Worm (Caenorhabditis elegans) whole organism, L4 larva: ENCODE results near the gene Y116A8C.38.
A peak's percentile ranks its signal among the peaks of the same experiment; 100 is the strongest.

ENCODE experiments used
- F26F4.8 ChIP-seq: fragments of 200-800 bp; sonication (Bioruptor generic); conservative IDR thresholded peaks from 2 replicates; pipeline ENCODE4 v1.3.6; 2022; ENCODE audit warnings: missing genetic modification characterization, missing compliant biosample characterization
- F49E8.2 ChIP-seq: sonication (generic microtip); optimal IDR thresholded peaks from 2 replicates; lab custom pipeline; 2016; ENCODE audit warnings: missing compliant biosample characterization, mild to moderate bottlenecking, missing genetic modification characterization, borderline replicate concordance
- R02D3.7 ChIP-seq: fragments of 150-350 bp; sonication (generic microtip); optimal IDR thresholded peaks from 3 replicates; lab custom pipeline; 2014; ENCODE audit warnings: missing biosample characterization, missing genetic modification characterization
- T20F7.1 ChIP-seq: fragments of 200-800 bp; sonication (Bioruptor generic); optimal IDR thresholded peaks from 2 replicates; lab custom pipeline; 2018; ENCODE audit warnings: mild to moderate bottlenecking, missing genetic modification characterization, missing compliant biosample characterization
- Y105C5A.15 ChIP-seq: fragments of 200-800 bp; sonication (Bioruptor generic); IDR thresholded peaks from 2 replicates; pipeline ENCODE4 v1.3.6; 2022; ENCODE audit warnings: missing genetic modification characterization, missing compliant biosample characterization
- Y48G9A.11 ChIP-seq: fragments of 200-800 bp; sonication (Bioruptor generic); IDR thresholded peaks from 2 replicates; pipeline ENCODE4 v1.3.6; 2022; ENCODE audit warnings: missing genetic modification reagents, missing genetic modification characterization, missing compliant biosample characterization
- ZK337.2 ChIP-seq: fragments of 200-800 bp; sonication (Bioruptor generic); IDR thresholded peaks from 2 replicates; pipeline ENCODE4 v1.3.6; 2022; ENCODE audit warnings: missing genetic modification reagents, missing genetic modification characterization, missing compliant biosample characterization
- ZK546.5 ChIP-seq, 2 experiments: sonication (generic microtip); optimal IDR thresholded peaks; 2 replicates each; lab custom pipeline; 2017; ENCODE audit warnings: missing biosample characterization in 2 of 2, missing genetic modification characterization in 2 of 2
- arid-1 ChIP-seq: fragments of 200-800 bp; sonication (Bioruptor generic); conservative IDR thresholded peaks from 2 replicates; pipeline ENCODE4 v1.3.6; 2022; ENCODE audit warnings: missing genetic modification reagents, missing genetic modification characterization, missing compliant biosample characterization
- attf-4 ChIP-seq: sonication (generic microtip); optimal IDR thresholded peaks from 3 replicates; lab custom pipeline; 2017; ENCODE audit warnings: missing biosample characterization, missing genetic modification characterization
- ceh-32 ChIP-seq: sonication (generic microtip); optimal IDR thresholded peaks from 2 replicates; lab custom pipeline; 2016; ENCODE audit warnings: mild to moderate bottlenecking, missing genetic modification characterization, missing compliant biosample characterization; ENCODE audit not compliant: poor library complexity
- ceh-44 ChIP-seq: fragments of 200-800 bp; sonication (Bioruptor generic); IDR thresholded peaks from 2 replicates; pipeline ENCODE4 v1.3.6; 2022; ENCODE audit warnings: missing genetic modification reagents, missing genetic modification characterization, missing compliant biosample characterization
- ceh-82 ChIP-seq: sonication (generic microtip); optimal IDR thresholded peaks from 2 replicates; lab custom pipeline; 2017; ENCODE audit warnings: missing biosample characterization, missing genetic modification characterization
- cey-2 ChIP-seq: sonication (generic microtip); optimal IDR thresholded peaks from 3 replicates; lab custom pipeline; 2017; ENCODE audit warnings: missing genetic modification characterization, mild to moderate bottlenecking, missing compliant biosample characterization, antibody characterized with exemption, borderline replicate concordance; ENCODE audit not compliant: insufficient read depth
- duxl-1 ChIP-seq: sonication (generic microtip); optimal IDR thresholded peaks from 2 replicates; lab custom pipeline; 2016; ENCODE audit warnings: mild to moderate bottlenecking, missing genetic modification characterization, moderate library complexity, missing compliant biosample characterization; ENCODE audit not compliant: poor library complexity
- gei-8 ChIP-seq: fragments of 200-800 bp; sonication (Bioruptor generic); optimal IDR thresholded peaks from 2 replicates; lab custom pipeline; 2018; ENCODE audit warnings: mild to moderate bottlenecking, missing genetic modification characterization, missing compliant biosample characterization
- hif-1 ChIP-seq, 2 experiments: sonication (generic microtip); optimal IDR thresholded peaks; 2 replicates each; lab custom pipeline; 2016 to 2017; ENCODE audit warnings: missing compliant biosample characterization in 2 of 2, missing genetic modification characterization in 2 of 2, missing genetic modification reagents in 2 of 2, missing genotype in 2 of 2, mild to moderate bottlenecking in 1 of 2
- hlh-11 ChIP-seq: fragments of 200-800 bp; sonication (Bioruptor generic); optimal IDR thresholded peaks from 2 replicates; lab custom pipeline; 2018; ENCODE audit warnings: mild to moderate bottlenecking, missing genetic modification characterization, missing compliant biosample characterization
- jun-1 ChIP-seq: fragments of 150-350 bp; optimal IDR thresholded peaks from 2 replicates; lab custom pipeline; 2014; ENCODE audit warnings: missing biosample characterization, missing genetic modification reagents, missing genetic modification characterization
- lin-15B ChIP-seq: fragments of 150-350 bp; sonication (generic microtip); optimal IDR thresholded peaks from 3 replicates; lab custom pipeline; 2014; ENCODE audit warnings: missing biosample characterization, missing genetic modification characterization
- madf-9 ChIP-seq: fragments of 200-800 bp; sonication (Bioruptor generic); conservative IDR thresholded peaks from 2 replicates; pipeline ENCODE4 v1.3.6; 2022; ENCODE audit warnings: missing genetic modification reagents, missing genetic modification characterization, missing compliant biosample characterization
- mep-1 ChIP-seq: fragments of 150-350 bp; sonication (generic microtip); optimal IDR thresholded peaks from 3 replicates; lab custom pipeline; 2014; ENCODE audit warnings: missing biosample characterization, missing genetic modification characterization
- nhr-111 ChIP-seq: fragments of 200-800 bp; sonication (Bioruptor generic); optimal IDR thresholded peaks from 2 replicates; lab custom pipeline; 2018; ENCODE audit warnings: mild to moderate bottlenecking, missing genetic modification characterization, missing compliant biosample characterization
- nhr-25 ChIP-seq: sonication (generic microtip); optimal IDR thresholded peaks from 2 replicates; lab custom pipeline; 2017; ENCODE audit warnings: missing genetic modification characterization, mild to moderate bottlenecking, missing compliant biosample characterization, antibody characterized with exemption, moderate library complexity, borderline replicate concordance; ENCODE audit not compliant: insufficient read depth
- nhr-41 ChIP-seq: fragments of 200-800 bp; sonication (Bioruptor generic); IDR thresholded peaks from 2 replicates; pipeline ENCODE4 v1.3.6; 2022; ENCODE audit warnings: missing genetic modification reagents, missing genetic modification characterization, missing compliant biosample characterization
- pha-4 ChIP-seq, 2 experiments: fragments of 150-350 bp in 1 of 2; fragments of 200-800 bp in 1 of 2; sonication (Bioruptor generic) in 1 of 2; IDR thresholded peaks in 1 of 2; optimal IDR thresholded peaks in 1 of 2; 2 replicates each; pipeline versions ENCODE4 v1.3.6 to Lab custom; 2014 to 2022; ENCODE audit warnings: missing genetic modification characterization in 2 of 2, missing genetic modification reagents in 2 of 2, missing biosample characterization in 1 of 2, missing compliant biosample characterization in 1 of 2
- rbr-2 ChIP-seq: sonication (generic microtip); optimal IDR thresholded peaks from 2 replicates; lab custom pipeline; 2016; ENCODE audit warnings: missing genotype, missing genetic modification characterization, missing compliant biosample characterization
- saeg-2 ChIP-seq: fragments of 200-800 bp; sonication (Bioruptor generic); IDR thresholded peaks from 2 replicates; pipeline ENCODE4 v1.3.6; 2022; ENCODE audit warnings: missing genetic modification reagents, missing genetic modification characterization, missing compliant biosample characterization
- sdz-12 ChIP-seq: fragments of 200-800 bp; sonication (Bioruptor generic); optimal IDR thresholded peaks from 2 replicates; lab custom pipeline; 2018; ENCODE audit warnings: mild to moderate bottlenecking, missing genetic modification characterization, missing compliant biosample characterization
- snpc-1.2 ChIP-seq: fragments of 200-800 bp; sonication (Bioruptor generic); IDR thresholded peaks from 2 replicates; pipeline ENCODE4 v1.3.6; 2022; ENCODE audit warnings: missing genetic modification reagents, missing genetic modification characterization, missing compliant biosample characterization
- spr-1 ChIP-seq: sonication (generic microtip); optimal IDR thresholded peaks from 2 replicates; lab custom pipeline; 2016; ENCODE audit warnings: mild to moderate bottlenecking, missing genetic modification characterization, missing compliant biosample characterization
- spr-3 ChIP-seq: fragments of 200-800 bp; sonication (Bioruptor generic); optimal IDR thresholded peaks from 2 replicates; lab custom pipeline; 2018; ENCODE audit warnings: mild to moderate bottlenecking, missing genetic modification characterization, missing compliant biosample characterization
- zfp-3 ChIP-seq: fragments of 200-800 bp; sonication (Bioruptor generic); conservative IDR thresholded peaks from 2 replicates; pipeline ENCODE4 v1.3.6; 2022; ENCODE audit warnings: missing genetic modification reagents, missing genetic modification characterization, missing compliant biosample characterization
- zip-11 ChIP-seq: fragments of 200-800 bp; sonication (Bioruptor generic); IDR thresholded peaks from 2 replicates; pipeline ENCODE4 v1.3.6; 2022; ENCODE audit warnings: missing genetic modification characterization, missing compliant biosample characterization
- zip-2 ChIP-seq: fragments of 150-350 bp; optimal IDR thresholded peaks from 2 replicates; lab custom pipeline; 2014; ENCODE audit warnings: missing biosample characterization, missing genetic modification characterization
- ztf-7 ChIP-seq: fragments of 150-350 bp; optimal IDR thresholded peaks from 2 replicates; lab custom pipeline; 2014; ENCODE audit warnings: missing biosample characterization, missing genetic modification characterization

Y116A8C.38 gene

ce11 chrIV:17108200-17108599, 23.1 kb upstream of the Y116A8C.38 start:
- no peak for TF ChIP-seq F26F4.8 (GFP tag; lab: Robert Waterston, UW)
- 0 out of 2 replicates have a peak, but pooled peaks have one; percentile 15 for TF ChIP-seq ZK337.2 (GFP tag; lab: Robert Waterston, UW)
- 0 out of 2 replicates have a peak, but pooled peaks have one; percentile 25 for TF ChIP-seq arid-1 (GFP tag; lab: Robert Waterston, UW)
- TF ChIP-seq, all 104 proteins: peak for 2

- TF ChIP-seq zip-2 (no peak), Y105C5A.15 (GFP tag; lab: Robert Waterston, UW) (no peak)
- TF ChIP-seq, all 104 proteins: peak for 0
Measured at ce11 chrIV:17108805-17109204, 22.5 kb upstream of the Y116A8C.38 start.

ce11 chrIV:17109436-17109835, 21.9 kb upstream of the Y116A8C.38 start:
- TF ChIP-seq hlh-11 (tag; lab: Kevin White, UChicago) (no peak), nhr-41 (no peak), ZK337.2 (GFP tag; lab: Robert Waterston, UW) (no peak), R02D3.7 (tag; lab: Kevin White, UChicago) (no peak), attf-4 (tag; lab: Kevin White, UChicago) (no peak), lin-15B (tag; lab: Kevin White, UChicago) (no peak), T20F7.1 (GFP tag; lab: Kevin White, UChicago) (no peak), ceh-82 (tag; lab: Kevin White, UChicago) (no peak), jun-1 (tag; lab: Kevin White, UChicago) (no peak), sdz-12 (GFP tag; lab: Kevin White, UChicago) (no peak), cey-2 (tag; lab: Kevin White, UChicago) (no peak), spr-3 (no peak), nhr-25 (tag; lab: Kevin White, UChicago) (no peak), nhr-111 (GFP tag; lab: Kevin White, UChicago) (no peak)

ce11 chrIV:17110882-17111281, 20.5 kb upstream of the Y116A8C.38 start, which contains the start of gene sfa-1:
sfa-1 (minus strand) TSS chrIV:17110982.
- TF ChIP-seq saeg-2 (GFP tag; lab: Robert Waterston, UW) (no peak), snpc-1.2 (GFP tag; lab: Robert Waterston, UW) (no peak), hif-1 (tag; optimal IDR thresholded peaks at IDR 0.05; lab: Kevin White, UChicago) (no peak), nhr-41 (no peak), ceh-44 (no peak), sdz-12 (GFP tag; lab: Kevin White, UChicago) (no peak), duxl-1 (tag; lab: Kevin White, UChicago) (no peak), ztf-7 (tag; lab: Kevin White, UChicago) (no peak), rbr-2 (tag; lab: Kevin White, UChicago) (no peak), zip-11 (GFP tag; lab: Robert Waterston, UW) (no peak), madf-9 (GFP tag; lab: Robert Waterston, UW) (no peak), ceh-32 (tag; lab: Kevin White, UChicago) (no peak), mep-1 (tag; lab: Kevin White, UChicago) (no peak), Y48G9A.11 (no peak), ZK546.5 (tag; optimal IDR thresholded peaks at IDR 0.05; lab: Kevin White, UChicago) (no peak), pha-4 (GFP tag; IDR thresholded peaks at IDR 0.05; lab: Robert Waterston, UW) (no peak; the same call in 1 of the 2 replicates), pha-4 (tag; optimal IDR thresholded peaks at IDR 0.05; lab: Kevin White, UChicago) (no peak), zfp-3 (GFP tag; lab: Robert Waterston, UW) (no peak), gei-8 (GFP tag; lab: Kevin White, UChicago) (no peak), spr-1 (tag; lab: Kevin White, UChicago) (no peak), F49E8.2 (tag; lab: Kevin White, UChicago) (no peak)
